Worm (Caenorhabditis elegans): Measurements from ENCODE around the gene pqn-67.

Gene pqn-67

ce11 chrV:12877579-12877978 lies 46.6 kb upstream of the pqn-67 start:
- TF ChIP-seq bed-2 (GFP tag; IDR thresholded peaks at IDR 0.05) (no peak), nhr-80 (tag; optimal IDR thresholded peaks at IDR 0.05) (peak; percentile 59), ceh-79 (tag; optimal IDR thresholded peaks at IDR 0.05) (no peak), lin-35 (GFP tag; optimal IDR thresholded peaks at IDR 0.05) (no peak), C17E4.6 (GFP tag; IDR thresholded peaks at IDR 0.05) (no peak), B0336.3 (GFP tag; IDR thresholded peaks at IDR 0.05) (no peak), let-526 (GFP tag; IDR thresholded peaks at IDR 0.05) (no peak), hlh-26 (GFP tag; conservative IDR thresholded peaks at IDR 0.05) (no peak), nhr-120 (GFP tag; IDR thresholded peaks at IDR 0.05) (no peak)

- no peak for TF ChIP-seq rpc-1 (optimal IDR thresholded peaks at IDR 0.05)
- no peak for TF ChIP-seq rpc-1 (tag; optimal IDR thresholded peaks at IDR 0.05)
- TF ChIP-seq mes-4 (tag; optimal IDR thresholded peaks at IDR 0.05) = no peak
- no peak for TF ChIP-seq ztf-18 (tag; optimal IDR thresholded peaks at IDR 0.05)
- TF ChIP-seq gei-17 (GFP tag; optimal IDR thresholded peaks at IDR 0.05) = no peak
- TF ChIP-seq ceh-58 (GFP tag; IDR thresholded peaks at IDR 0.05) = no peak
- TF ChIP-seq nhr-120 (GFP tag; IDR thresholded peaks at IDR 0.05) = no peak
- TF ChIP-seq snpc-1.1 (tag; optimal IDR thresholded peaks at IDR 0.05; ENCODE audit: insufficient read depth) = no peak
- no peak for TF ChIP-seq madf-8 (GFP tag; conservative IDR thresholded peaks at IDR 0.05)
- no peak for TF ChIP-seq rec-8 (tag; optimal IDR thresholded peaks at IDR 0.05)
These were observed 44.9 kb upstream of the pqn-67 start for ce11 chrV:12879349-12879748.

ce11 chrV:12881396-12881795 lies 42.8 kb upstream of the pqn-67 start:
- TF ChIP-seq mel-28 (tag; optimal IDR thresholded peaks at IDR 0.05; ENCODE audit: borderline replicate concordance) = no peak
- TF ChIP-seq snpc-1.1 (tag; optimal IDR thresholded peaks at IDR 0.05; ENCODE audit: insufficient read depth) = no peak
- TF ChIP-seq hlh-12 (tag; optimal IDR thresholded peaks at IDR 0.05) = no peak
- no peak for TF ChIP-seq madf-10 (tag; optimal IDR thresholded peaks at IDR 0.05)
- TF ChIP-seq rec-8 (tag; optimal IDR thresholded peaks at IDR 0.05) = no peak
- TF ChIP-seq ccch-3 (GFP tag; optimal IDR thresholded peaks at IDR 0.05) = no peak
- TF ChIP-seq dox-1 (GFP tag; IDR thresholded peaks at IDR 0.05) = no peak
- no peak for TF ChIP-seq F49E8.2 (tag; optimal IDR thresholded peaks at IDR 0.05; ENCODE audit: insufficient read depth)
- TF ChIP-seq ceh-91 (GFP tag; IDR thresholded peaks at IDR 0.05) = no peak
- TF ChIP-seq nfya-1 (tag; optimal IDR thresholded peaks at IDR 0.05; ENCODE audit: borderline replicate concordance, insufficient read depth) = no peak
- TF ChIP-seq somi-1 (GFP tag; optimal IDR thresholded peaks at IDR 0.05) = no peak
- no peak for TF ChIP-seq nhr-80 (tag; optimal IDR thresholded peaks at IDR 0.05)
- TF ChIP-seq rcor-1 (GFP tag; IDR thresholded peaks at IDR 0.05) = no peak
- TF ChIP-seq B0019.2 (GFP tag; conservative IDR thresholded peaks at IDR 0.05) = no peak
- TF ChIP-seq tlf-1 (GFP tag; optimal IDR thresholded peaks at IDR 0.05) = no peak
- no peak for TF ChIP-seq atf-7 (tag; optimal IDR thresholded peaks at IDR 0.05)

DNA sequence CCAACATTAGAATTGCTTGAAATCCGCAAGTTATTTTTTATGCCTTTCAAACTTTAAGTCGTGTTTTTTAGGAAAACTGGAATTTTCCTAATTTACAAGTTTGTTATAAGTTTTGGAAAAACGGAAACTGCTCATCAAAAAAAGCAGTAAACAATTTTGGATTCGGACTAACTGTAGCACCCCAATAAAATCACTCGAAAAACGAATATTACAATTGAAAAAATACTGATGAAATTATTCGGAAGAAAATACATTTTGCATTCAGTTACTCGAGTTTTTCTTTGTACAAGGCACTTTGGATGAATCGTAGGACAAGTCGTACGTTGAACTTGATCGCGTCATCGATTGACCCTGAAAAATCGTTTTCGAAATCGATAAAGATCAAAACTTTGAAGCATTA lies 41.9 kb upstream of the pqn-67 start:
- TF ChIP-seq zfh-2 (GFP tag; conservative IDR thresholded peaks at IDR 0.05) (no peak), repo-1 (tag; optimal IDR thresholded peaks at IDR 0.05) (no peak), atf-7 (tag; optimal IDR thresholded peaks at IDR 0.05) (no peak), mes-4 (tag; optimal IDR thresholded peaks at IDR 0.05) (no peak), egl-44 (GFP tag; IDR thresholded peaks at IDR 0.05) (no peak), aptf-2 (GFP tag; conservative IDR thresholded peaks at IDR 0.05) (no peak)

All from whole organism, young adult.